Fruit fly (Drosophila melanogaster): ENCODE results near the gene ChAT.

Gene ChAT

dm6 chr3R:18719767-18720341 is 14.6 kb downstream of the ChAT start (continued):
- TF ChIP-seq CG3065 (GFP tag; optimal IDR thresholded peaks at IDR 0.05): no peak
- TF ChIP-seq org-1 (GFP tag; optimal IDR thresholded peaks at IDR 0.05): peak; percentile 88
- no peak for TF ChIP-seq lov (optimal IDR thresholded peaks at IDR 0.05)
- TF ChIP-seq lov (GFP tag; IDR thresholded peaks at IDR 0.05): 0 out of 3 replicates have a peak, but pooled peaks have one; percentile 12
- TF ChIP-seq CG12659 (GFP tag; optimal IDR thresholded peaks at IDR 0.05): peak; percentile 85
- peak; percentile 65 for TF ChIP-seq NK7.1 (GFP tag; optimal IDR thresholded peaks at IDR 0.05)
- TF ChIP-seq CG5953 (GFP tag; IDR thresholded peaks at IDR 0.05): peak; percentile 57; the same call in 1 of the 2 replicates
- TF ChIP-seq CG13624 (GFP tag; optimal IDR thresholded peaks at IDR 0.05): peak; percentile 83
- TF ChIP-seq CG2120 (GFP tag; optimal IDR thresholded peaks at IDR 0.05): peak; percentile 93
- peak; percentile 84 for TF ChIP-seq CG10366 (GFP tag; IDR thresholded peaks at IDR 0.05)
- peak; percentile 82 for TF ChIP-seq CG15601 (tag; optimal IDR thresholded peaks at IDR 0.05)
- TF ChIP-seq CG1832 (GFP tag; optimal IDR thresholded peaks at IDR 0.05): no peak
- TF ChIP-seq cato (GFP tag; optimal IDR thresholded peaks at IDR 0.05; ENCODE audit: borderline replicate concordance): peak; percentile 15
- peak; percentile 25 for TF ChIP-seq CG14965 (GFP tag; optimal IDR thresholded peaks at IDR 0.05; ENCODE audit: borderline replicate concordance)
- peak; percentile 58 for TF ChIP-seq CG11398 (GFP tag; optimal IDR thresholded peaks at IDR 0.05)
- TF ChIP-seq fu2 (GFP tag; optimal IDR thresholded peaks at IDR 0.05): peak; percentile 73
- peak; percentile 86 for TF ChIP-seq CG10209 (GFP tag; optimal IDR thresholded peaks at IDR 0.05)
- peak; percentile 27 for TF ChIP-seq Lhr (GFP tag; optimal IDR thresholded peaks at IDR 0.05)
- peak; percentile 93 for TF ChIP-seq B-H2 (GFP tag; optimal IDR thresholded peaks at IDR 0.05)
- TF ChIP-seq dmrt11E (tag; optimal IDR thresholded peaks at IDR 0.05): peak; percentile 52
- TF ChIP-seq HmgD (GFP tag; optimal IDR thresholded peaks at IDR 0.05): peak; percentile 22
- TF ChIP-seq CG17568 (GFP tag; optimal IDR thresholded peaks at IDR 0.05): peak; percentile 61
- TF ChIP-seq Taf1 (GFP tag; IDR thresholded peaks at IDR 0.05): peak; percentile 74
- TF ChIP-seq CG9727 (GFP tag; optimal IDR thresholded peaks at IDR 0.05): peak; percentile 82
- TF ChIP-seq CG18476 (GFP tag; optimal IDR thresholded peaks at IDR 0.05): peak; percentile 84
- peak; percentile 71 for TF ChIP-seq CG11560 (tag; IDR thresholded peaks at IDR 0.05)
- TF ChIP-seq onecut (GFP tag; IDR thresholded peaks at IDR 0.05): peak; percentile 82
- TF ChIP-seq gcm2 (GFP tag; optimal IDR thresholded peaks at IDR 0.05): peak; percentile 40
- TF ChIP-seq CG7556 (GFP tag; optimal IDR thresholded peaks at IDR 0.05): peak; percentile 95
- TF ChIP-seq CG16863 (GFP tag; optimal IDR thresholded peaks at IDR 0.05): peak; percentile 83
- peak; percentile 60 for TF ChIP-seq ssp (GFP tag; IDR thresholded peaks at IDR 0.05)
- peak; percentile 85 for TF ChIP-seq ranshi (GFP tag; IDR thresholded peaks at IDR 0.05)
- TF ChIP-seq CG12236 (GFP tag; optimal IDR thresholded peaks at IDR 0.05): peak; percentile 47
- peak; percentile 72 for TF ChIP-seq kay (GFP tag; optimal IDR thresholded peaks at IDR 0.05)
- peak; percentile 63 for TF ChIP-seq dati (GFP tag; IDR thresholded peaks at IDR 0.05)
- TF ChIP-seq sug (tag; optimal IDR thresholded peaks at IDR 0.05): peak; percentile 87
- peak; percentile 87 for TF ChIP-seq CG32532 (GFP tag; IDR thresholded peaks at IDR 0.05)
- peak; percentile 69 for TF ChIP-seq CG8944 (GFP tag; optimal IDR thresholded peaks at IDR 0.05)
- peak; percentile 36 for TF ChIP-seq CG8359 (GFP tag; optimal IDR thresholded peaks at IDR 0.05; ENCODE audit: borderline replicate concordance)
- no peak for TF ChIP-seq Sry-β (GFP tag; optimal IDR thresholded peaks at IDR 0.05)
- peak; percentile 66 for TF ChIP-seq Adf1 (GFP tag; IDR thresholded peaks at IDR 0.05)
- peak; percentile 76 for TF ChIP-seq CG10267 (tag; optimal IDR thresholded peaks at IDR 0.05)
- peak; percentile 72 for TF ChIP-seq CG4820 (GFP tag; optimal IDR thresholded peaks at IDR 0.05)
- TF ChIP-seq CG12219 (GFP tag; optimal IDR thresholded peaks at IDR 0.05): peak; percentile 87
- peak; percentile 90 for TF ChIP-seq CG17359 (tag; optimal IDR thresholded peaks at IDR 0.05)
- peak; percentile 61; the same call in 1 of the 2 replicates for TF ChIP-seq danr (GFP tag; IDR thresholded peaks at IDR 0.05)
- peak; percentile 78 for TF ChIP-seq oc (tag; optimal IDR thresholded peaks at IDR 0.05)
- no peak for TF ChIP-seq mld (GFP tag; IDR thresholded peaks at IDR 0.05; ENCODE audit: partially characterized antibody)
- TF ChIP-seq zen2 (GFP tag; IDR thresholded peaks at IDR 0.05; ENCODE audit: partially characterized antibody): no peak
- TF ChIP-seq nmo (GFP tag; optimal IDR thresholded peaks at IDR 0.05): peak; percentile 86

All from whole organism, embryonic.